Worm (Caenorhabditis elegans) whole organism, midembryonic: Measurements from ENCODE around the gene F13D12.8.

Experiments used
- T22C8.4 ChIP-seq: fragments of 200-800 bp; sonication (Bioruptor generic); IDR thresholded peaks from 2 replicates; pipeline ENCODE4 v1.3.6; 2022; ENCODE audit warnings: missing genetic modification characterization, missing compliant biosample characterization
- cog-1 ChIP-seq: sonication (generic microtip); optimal IDR thresholded peaks from 2 replicates; lab custom pipeline; 2016; ENCODE audit warnings: missing genetic modification characterization, missing compliant biosample characterization
- flt-1 ChIP-seq: fragments of 200-800 bp; sonication (Bioruptor generic); IDR thresholded peaks from 2 replicates; pipeline ENCODE4 v1.3.6; 2022; ENCODE audit warnings: missing genetic modification characterization, missing compliant biosample characterization
- klf-2 ChIP-seq: fragments of 200-800 bp; sonication (Bioruptor generic); conservative IDR thresholded peaks from 2 replicates; pipeline ENCODE4 v1.3.6; 2022; ENCODE audit warnings: missing genetic modification reagents, missing genetic modification characterization, missing compliant biosample characterization
- med-1 ChIP-seq: sonication (generic microtip); optimal IDR thresholded peaks from 2 replicates; lab custom pipeline; 2017; ENCODE audit warnings: missing genetic modification characterization, mild to moderate bottlenecking, missing compliant biosample characterization, antibody characterized with exemption, missing genetic modification reagents; ENCODE audit not compliant: insufficient read depth
- ref-1 ChIP-seq: fragments of 200-800 bp; sonication (Bioruptor generic); conservative IDR thresholded peaks from 2 replicates; pipeline ENCODE4 v1.3.6; 2022; ENCODE audit warnings: missing genetic modification reagents, missing genetic modification characterization, missing compliant biosample characterization
- tab-1 ChIP-seq: fragments of 200-800 bp; sonication (Bioruptor generic); IDR thresholded peaks from 2 replicates; pipeline ENCODE4 v1.3.6; 2022; ENCODE audit warnings: missing genetic modification characterization, missing compliant biosample characterization
- ztf-23 ChIP-seq: fragments of 200-800 bp; sonication (Bioruptor generic); IDR thresholded peaks from 2 replicates; pipeline ENCODE4 v1.3.6; 2022; ENCODE audit warnings: missing genetic modification reagents, missing genetic modification characterization, missing compliant biosample characterization
- ztf-29 ChIP-seq: fragments of 200-800 bp; sonication (Bioruptor generic); IDR thresholded peaks from 2 replicates; pipeline ENCODE4 v1.3.6; 2022; ENCODE audit warnings: missing genetic modification reagents, missing genetic modification characterization, missing compliant biosample characterization

DNA sequence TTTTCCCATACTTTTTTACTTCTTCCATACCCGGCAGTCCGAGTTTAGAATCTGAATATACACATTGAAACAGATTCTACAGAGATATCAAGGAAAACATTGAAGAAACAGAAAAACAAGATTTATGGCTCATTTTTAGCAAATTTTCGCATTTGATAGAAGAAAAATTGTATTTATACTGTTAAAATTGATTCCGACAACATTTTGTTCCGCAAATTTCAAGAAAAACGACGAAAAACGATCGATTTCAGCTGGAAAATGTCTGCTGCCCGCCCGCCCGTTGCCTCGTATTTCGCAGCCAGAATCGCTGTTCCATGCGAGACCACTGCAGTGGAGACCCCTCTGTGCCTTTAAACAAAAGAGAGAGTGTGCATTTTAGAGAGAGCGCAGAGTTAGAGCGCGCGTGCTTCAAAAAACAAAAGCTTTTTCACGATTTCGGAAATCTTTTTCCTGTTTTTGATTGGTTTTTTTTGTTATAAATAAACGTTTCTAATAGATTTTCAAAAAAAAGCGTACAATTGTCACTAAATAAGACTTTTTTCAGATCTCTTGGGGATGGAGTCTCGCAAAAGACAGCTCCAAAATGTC lies 45.6 kb upstream of the F13D12.8 start, which contains the start of the genes patr-1 and dna-2:
- TF ChIP-seq klf-2 (GFP tag; lab: Robert Waterston, UW): no peak
- no peak for TF ChIP-seq tab-1 (GFP tag; lab: Robert Waterston, UW)
- TF ChIP-seq med-1: no peak
- no peak for TF ChIP-seq flt-1
- no peak for TF ChIP-seq T22C8.4 (GFP tag; lab: Robert Waterston, UW)
- no peak for TF ChIP-seq ztf-23
- TF ChIP-seq ref-1: no peak
- TF ChIP-seq cog-1 (tag; lab: Kevin White, UChicago): no peak
- TF ChIP-seq ztf-29: no peak
